Worm (Caenorhabditis elegans) whole organism, young adult: ENCODE measurements around the gene F59A6.12.

ENCODE experiments used
- efl-1 ChIP-seq: fragments of 150-350 bp; optimal IDR thresholded peaks from 2 replicates; lab custom pipeline; 2014; ENCODE audit warnings: missing biosample characterization, missing genetic modification reagents, missing genetic modification characterization
- lag-1 ChIP-seq: fragments of 200-800 bp; sonication (Bioruptor generic); IDR thresholded peaks from 2 replicates; pipeline ENCODE4 v1.3.6; 2022; ENCODE audit warnings: missing genetic modification reagents, missing genetic modification characterization, missing compliant biosample characterization
- mes-4 ChIP-seq: sonication (generic microtip); optimal IDR thresholded peaks from 2 replicates; lab custom pipeline; 2016; ENCODE audit warnings: missing genotype, missing genetic modification characterization, missing compliant biosample characterization
- nfyb-1 ChIP-seq: fragments of 200-800 bp; sonication (Bioruptor generic); IDR thresholded peaks from 2 replicates; pipeline ENCODE4 v1.3.6; 2022; ENCODE audit warnings: missing genetic modification reagents, missing genetic modification characterization, missing compliant biosample characterization
- nhr-27 ChIP-seq: fragments of 200-800 bp; sonication (Bioruptor generic); optimal IDR thresholded peaks from 2 replicates; lab custom pipeline; 2018; ENCODE audit warnings: mild to moderate bottlenecking, missing genetic modification characterization, moderate library complexity, missing compliant biosample characterization
- nhr-90 ChIP-seq: sonication (generic microtip); optimal IDR thresholded peaks from 2 replicates; lab custom pipeline; 2016; ENCODE audit warnings: missing genotype, mild to moderate bottlenecking, missing genetic modification characterization, missing compliant biosample characterization
- pha-4 ChIP-seq: fragments of 150-350 bp; sonication (generic microtip); optimal IDR thresholded peaks from 2 replicates; lab custom pipeline; 2014; ENCODE audit warnings: missing biosample characterization, missing genetic modification reagents, missing genetic modification characterization
- rec-8 ChIP-seq, 2 experiments: sonication (generic microtip); optimal IDR thresholded peaks; 2 replicates each; lab custom pipeline; 2016; ENCODE audit warnings: mild to moderate bottlenecking in 2 of 2, missing genetic modification characterization in 2 of 2, missing genetic modification reagents in 2 of 2, missing genotype in 2 of 2, missing biosample characterization in 1 of 2, missing compliant biosample characterization in 1 of 2, moderate library complexity in 1 of 2
- sea-2 ChIP-seq: fragments of 200-800 bp; sonication (Bioruptor generic); IDR thresholded peaks from 2 replicates; pipeline ENCODE4 v1.3.6; 2022; ENCODE audit warnings: missing genetic modification characterization, missing compliant biosample characterization
- ztf-22 ChIP-seq: fragments of 200-800 bp; sonication (Bioruptor generic); optimal IDR thresholded peaks from 2 replicates; lab custom pipeline; 2018; ENCODE audit warnings: mild to moderate bottlenecking, missing genetic modification characterization, moderate library complexity, missing compliant biosample characterization
- ztf-25 ChIP-seq: fragments of 200-800 bp; sonication (Bioruptor generic); IDR thresholded peaks from 2 replicates; pipeline ENCODE4 v1.3.6; 2022; ENCODE audit warnings: missing genetic modification reagents, missing genetic modification characterization, missing compliant biosample characterization
- ztf-26 ChIP-seq: sonication (generic microtip); optimal IDR thresholded peaks from 2 replicates; lab custom pipeline; 2017; ENCODE audit warnings: missing genetic modification characterization, missing compliant biosample characterization

DNA sequence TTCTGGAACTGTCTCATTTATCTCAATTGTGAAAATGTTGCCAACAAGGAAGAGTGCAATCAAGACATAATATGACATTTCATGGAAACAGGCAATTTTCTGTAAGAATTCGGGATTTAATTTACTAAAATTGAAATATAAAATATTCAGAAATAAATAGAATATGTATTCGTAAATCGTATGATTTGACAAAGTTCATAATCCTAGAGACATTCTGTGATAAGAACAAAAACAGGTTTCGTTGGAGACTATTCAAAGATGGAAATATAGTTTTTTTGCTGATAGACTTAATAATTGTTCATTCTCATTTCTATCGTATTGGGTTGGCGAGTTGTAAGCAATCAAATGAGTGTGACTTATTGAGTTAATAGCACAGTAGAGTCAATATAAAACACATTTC is 46.2 kb upstream of the F59A6.12 start, which contains the start of gene C27A2.12:
- TF ChIP-seq ztf-25 (no peak), ztf-26 (tag; lab: Kevin White, UChicago) (no peak), sea-2 (GFP tag; lab: Robert Waterston, UW) (no peak), mes-4 (tag; lab: Kevin White, UChicago) (no peak), nfyb-1 (no peak), ztf-22 (no peak), nhr-27 (no peak), nhr-90 (tag; lab: Kevin White, UChicago) (no peak), rec-8 (tag; optimal IDR thresholded peaks at IDR 0.05; lab: Kevin White, UChicago) (no peak), pha-4 (no peak), lag-1 (GFP tag; lab: Robert Waterston, UW) (no peak), efl-1 (GFP tag; lab: Kevin White, UChicago) (no peak)
